Fruit fly (Drosophila melanogaster) whole organism, embryonic: ENCODE results near the gene CG17190.

Experiments
- Abd-B ChIP-seq: fragments of 200-800 bp; sonication (Bioruptor generic); optimal IDR thresholded peaks from 2 replicates; lab custom pipeline; 2018; ENCODE audit warnings: missing biosample characterization, mild to moderate bottlenecking, missing genetic modification characterization, moderate library complexity
- Aef1 ChIP-seq: fragments of 200-800 bp; sonication (Bioruptor generic); IDR thresholded peaks from 3 replicates; pipeline ENCODE4 v1.3.6; 2022; ENCODE audit warnings: missing biosample characterization, missing genetic modification characterization
- Asciz ChIP-seq: fragments of 200-800 bp; sonication (Bioruptor generic); optimal IDR thresholded peaks from 2 replicates; lab custom pipeline; 2017; ENCODE audit warnings: missing biosample characterization, mild to moderate bottlenecking, missing genetic modification characterization, missing genetic modification reagents
- Blimp-1 ChIP-seq: fragments of 200-800 bp; sonication (Bioruptor generic); optimal IDR thresholded peaks from 3 replicates; lab custom pipeline; 2018; ENCODE audit warnings: missing biosample characterization, missing genetic modification characterization, mild to moderate bottlenecking, moderate library complexity, missing genetic modification reagents
- CG10147 ChIP-seq: fragments of 200-800 bp; sonication (Bioruptor generic); optimal IDR thresholded peaks from 2 replicates; lab custom pipeline; 2019; ENCODE audit warnings: missing biosample characterization, mild to moderate bottlenecking, missing genetic modification characterization, moderate library complexity
- CG10959 ChIP-seq: fragments of 200-800 bp; sonication (Bioruptor generic); IDR thresholded peaks from 2 replicates; pipeline ENCODE4 v1.3.6; 2022; ENCODE audit warnings: missing biosample characterization, missing genetic modification characterization
- CG11398 ChIP-seq: fragments of 200-800 bp; sonication (Bioruptor generic); optimal IDR thresholded peaks from 2 replicates; lab custom pipeline; 2016; ENCODE audit warnings: missing biosample characterization, missing genetic modification characterization
- CG11560 ChIP-seq: fragments of 200-800 bp; sonication (Bioruptor generic); IDR thresholded peaks from 3 replicates; pipeline ENCODE4 v1.3.6; 2022; ENCODE audit warnings: missing biosample characterization, missing genetic modification characterization
- CG12104 ChIP-seq: fragments of 200-800 bp; sonication (Bioruptor generic); optimal IDR thresholded peaks from 3 replicates; lab custom pipeline; 2016; ENCODE audit warnings: missing biosample characterization, missing genetic modification characterization
- CG12659 ChIP-seq: fragments of 200-800 bp; sonication (Bioruptor generic); optimal IDR thresholded peaks from 3 replicates; lab custom pipeline; 2017; ENCODE audit warnings: mild to moderate bottlenecking, missing biosample characterization, missing genetic modification reagents, missing genetic modification characterization
- CG15696 ChIP-seq: fragments of 200-800 bp; sonication (Bioruptor generic); optimal IDR thresholded peaks from 2 replicates; lab custom pipeline; 2019; ENCODE audit warnings: missing biosample characterization, mild to moderate bottlenecking, missing genetic modification characterization, moderate library complexity
- CG17802 ChIP-seq: fragments of 200-800 bp; sonication (Bioruptor generic); optimal IDR thresholded peaks from 2 replicates; lab custom pipeline; 2018; ENCODE audit warnings: missing biosample characterization, mild to moderate bottlenecking, missing genetic modification characterization, moderate library complexity
- CG2678 ChIP-seq: fragments of 200-800 bp; sonication (Bioruptor generic); optimal IDR thresholded peaks from 3 replicates; lab custom pipeline; 2019; ENCODE audit warnings: missing biosample characterization, mild to moderate bottlenecking, missing genetic modification characterization, moderate library complexity
- CG30020 ChIP-seq: fragments of 200-800 bp; optimal IDR thresholded peaks from 2 replicates; lab custom pipeline; 2019; ENCODE audit warnings: missing biosample characterization, mild to moderate bottlenecking, missing genetic modification characterization, moderate library complexity
- CG30403 ChIP-seq: fragments of 200-800 bp; sonication (Bioruptor generic); optimal IDR thresholded peaks from 3 replicates; lab custom pipeline; 2016; ENCODE audit warnings: missing biosample characterization, missing genetic modification characterization
- CG3407 ChIP-seq: fragments of 200-800 bp; sonication (Bioruptor generic); optimal IDR thresholded peaks from 2 replicates; lab custom pipeline; 2018; ENCODE audit warnings: missing biosample characterization, mild to moderate bottlenecking, missing genetic modification characterization
- CG3726 ChIP-seq: fragments of 200-800 bp; sonication (Bioruptor generic); IDR thresholded peaks from 3 replicates; pipeline ENCODE4, ENCODE4 v1.3.6; 2022; ENCODE audit warnings: missing biosample characterization, missing genetic modification characterization
- CG4360 ChIP-seq: fragments of 200-800 bp; sonication (Bioruptor generic); IDR thresholded peaks from 2 replicates; pipeline ENCODE4 v1.3.6; 2022; ENCODE audit warnings: missing biosample characterization, missing genetic modification characterization
- CG4404 ChIP-seq: fragments of 200-800 bp; sonication (Bioruptor generic); IDR thresholded peaks from 2 replicates; pipeline ENCODE4 v1.3.6; 2022; ENCODE audit warnings: missing biosample characterization, missing genetic modification characterization
- CG4730 ChIP-seq: fragments of 200-800 bp; sonication (Bioruptor generic); IDR thresholded peaks from 2 replicates; pipeline ENCODE4 v1.3.6; 2022; ENCODE audit warnings: missing biosample characterization, missing genetic modification characterization
- CG4820 ChIP-seq: fragments of 200-800 bp; sonication (Bioruptor generic); optimal IDR thresholded peaks from 3 replicates; lab custom pipeline; 2016; ENCODE audit warnings: missing biosample characterization, missing genetic modification characterization
- CG5245 ChIP-seq: fragments of 200-800 bp; sonication (Bioruptor generic); optimal IDR thresholded peaks from 3 replicates; lab custom pipeline; 2016; ENCODE audit warnings: missing biosample characterization, missing genetic modification characterization
- CG6254 ChIP-seq: fragments of 200-800 bp; sonication (Bioruptor generic); optimal IDR thresholded peaks from 3 replicates; lab custom pipeline; 2017; ENCODE audit warnings: mild to moderate bottlenecking, missing biosample characterization, missing genetic modification reagents, missing genetic modification characterization
- CG7357 ChIP-seq: fragments of 200-800 bp; sonication (Bioruptor generic); IDR thresholded peaks from 3 replicates; pipeline ENCODE4 v1.3.6; 2022; ENCODE audit warnings: missing biosample characterization, missing genetic modification characterization
- CG7786 ChIP-seq: fragments of 200-800 bp; sonication (Bioruptor generic); optimal IDR thresholded peaks from 2 replicates; lab custom pipeline; 2016; ENCODE audit warnings: missing biosample characterization, missing genetic modification characterization
- CG9215 ChIP-seq: fragments of 200-800 bp; sonication (Bioruptor generic); IDR thresholded peaks from 2 replicates; pipeline ENCODE4 v1.3.6; 2022; ENCODE audit warnings: missing biosample characterization, missing genetic modification characterization
- CTCF ChIP-seq: fragments of 200-800 bp; sonication (Bioruptor generic); optimal IDR thresholded peaks from 2 replicates; lab custom pipeline; 2017; ENCODE audit warnings: missing biosample characterization, mild to moderate bottlenecking, missing genetic modification characterization, moderate library complexity
- Dbx ChIP-seq: fragments of 200-800 bp; sonication (Bioruptor generic); IDR thresholded peaks from 3 replicates; pipeline ENCODE4 v1.3.6; 2022; ENCODE audit warnings: missing biosample characterization, missing genetic modification characterization
- Deaf1 ChIP-seq: fragments of 200-800 bp; optimal IDR thresholded peaks from 3 replicates; lab custom pipeline; 2019; ENCODE audit warnings: missing biosample characterization, mild to moderate bottlenecking, missing genetic modification characterization, moderate library complexity
- Dip3 ChIP-seq: fragments of 200-800 bp; sonication (Bioruptor generic); optimal IDR thresholded peaks from 3 replicates; lab custom pipeline; 2016; ENCODE audit warnings: missing biosample characterization, missing genetic modification characterization
- Dref ChIP-seq: fragments of 200-800 bp; sonication (Bioruptor generic); IDR thresholded peaks from 2 replicates; pipeline ENCODE4 v1.3.6; 2022; ENCODE audit warnings: missing biosample characterization, missing genetic modification characterization
- E2f2 ChIP-seq: fragments of 200-800 bp; sonication (Bioruptor generic); IDR thresholded peaks from 2 replicates; pipeline ENCODE4 v1.3.6; 2022; ENCODE audit warnings: missing biosample characterization, missing genetic modification characterization
- GATAe ChIP-seq: fragments of 200-800 bp; sonication (Bioruptor generic); conservative IDR thresholded peaks from 2 replicates; pipeline ENCODE4 v1.3.6; 2022; ENCODE audit warnings: missing biosample characterization, missing genetic modification characterization
- HLH3B ChIP-seq: fragments of 200-800 bp; sonication (Bioruptor generic); IDR thresholded peaks from 2 replicates; pipeline ENCODE4 v1.3.6; 2022; ENCODE audit warnings: missing biosample characterization, missing genetic modification characterization
- Hand ChIP-seq: fragments of 200-800 bp; sonication (Bioruptor generic); optimal IDR thresholded peaks from 2 replicates; lab custom pipeline; 2017; ENCODE audit warnings: mild to moderate bottlenecking, missing biosample characterization, missing genetic modification reagents, missing genetic modification characterization
- Lim3 ChIP-seq: fragments of 200-800 bp; sonication (Bioruptor generic); IDR thresholded peaks from 2 replicates; pipeline ENCODE4 v1.3.6; 2022; ENCODE audit warnings: missing biosample characterization, missing genetic modification characterization
- MBD-R2 ChIP-seq: fragments of 200-800 bp; sonication (Bioruptor generic); IDR thresholded peaks from 2 replicates; pipeline ENCODE4 v1.3.6; 2022; ENCODE audit warnings: missing biosample characterization, missing genetic modification characterization
- MESR4 ChIP-seq: fragments of 200-800 bp; sonication (Bioruptor generic); optimal IDR thresholded peaks from 2 replicates; lab custom pipeline; 2018; ENCODE audit warnings: missing biosample characterization, mild to moderate bottlenecking, missing genetic modification characterization, moderate library complexity
- Med ChIP-seq: fragments of 200-800 bp; sonication (Bioruptor generic); peaks from one replicate; lab custom pipeline; 2016; ENCODE audit warnings: missing biosample characterization, missing genetic modification characterization, mild to moderate bottlenecking, inconsistent platforms, moderate library complexity
- Nf-YC ChIP-seq: fragments of 200-800 bp; optimal IDR thresholded peaks from 3 replicates; lab custom pipeline; 2019; ENCODE audit warnings: missing biosample characterization, mild to moderate bottlenecking, missing genetic modification characterization, moderate library complexity
- Trl ChIP-seq, 3 experiments: fragments of >200 bp in 2 of 3; fragments of 200-800 bp in 1 of 3; sonication (Bioruptor generic) in 1 of 3; optimal IDR thresholded peaks; 2 replicates in 1 of 3; 3 replicates in 2 of 3; lab custom pipeline; 2016 to 2017; ENCODE audit warnings: missing biosample characterization in 1 of 3, missing genetic modification characterization in 1 of 3
- ato ChIP-seq: fragments of 200-800 bp; sonication (Bioruptor generic); IDR thresholded peaks from 2 replicates; pipeline ENCODE4 v1.3.6; 2022; ENCODE audit warnings: missing biosample characterization, missing genetic modification characterization; ENCODE audit not compliant: partially characterized antibody
- btn ChIP-seq: fragments of 200-800 bp; sonication (Bioruptor generic); optimal IDR thresholded peaks from 2 replicates; lab custom pipeline; 2016; ENCODE audit warnings: missing biosample characterization, missing genetic modification characterization
- cad ChIP-seq: fragments of >200 bp; optimal IDR thresholded peaks from 2 replicates; lab custom pipeline; 2017; ENCODE audit warnings: missing biosample characterization, missing genetic modification characterization
- chm ChIP-seq: fragments of 200-800 bp; sonication (Bioruptor generic); IDR thresholded peaks from 2 replicates; pipeline ENCODE4 v1.3.6; 2022; ENCODE audit warnings: missing biosample characterization, missing genetic modification characterization
- ci ChIP-seq: fragments of 200-800 bp; sonication (Bioruptor generic); IDR thresholded peaks from 3 replicates; pipeline ENCODE4 v1.3.6; 2022; ENCODE audit warnings: missing biosample characterization, missing genetic modification characterization
- ind ChIP-seq: fragments of 200-800 bp; sonication (Bioruptor generic); optimal IDR thresholded peaks from 3 replicates; lab custom pipeline; 2016; ENCODE audit warnings: missing biosample characterization, missing genetic modification characterization
- inv ChIP-seq: fragments of 200-800 bp; sonication (Bioruptor generic); IDR thresholded peaks from 2 replicates; pipeline ENCODE4 v1.3.6; 2022; ENCODE audit warnings: missing biosample characterization, missing genetic modification characterization; ENCODE audit not compliant: partially characterized antibody
- lov ChIP-seq, 2 experiments: fragments of 200-800 bp in 1 of 2; fragments of >200 bp in 1 of 2; sonication (Bioruptor generic) in 1 of 2; IDR thresholded peaks in 1 of 2; optimal IDR thresholded peaks in 1 of 2; 2 replicates in 1 of 2; 3 replicates in 1 of 2; pipeline versions ENCODE4 v1.3.6 to Lab custom; 2017 to 2022; ENCODE audit warnings: missing biosample characterization in 1 of 2, missing genetic modification characterization in 1 of 2
- nmo ChIP-seq: fragments of 200-800 bp; sonication (Bioruptor generic); optimal IDR thresholded peaks from 2 replicates; lab custom pipeline; 2018; ENCODE audit warnings: missing biosample characterization, mild to moderate bottlenecking, missing genetic modification characterization, moderate library complexity
- p53 ChIP-seq: fragments of 200-800 bp; sonication (Bioruptor generic); optimal IDR thresholded peaks from 2 replicates; lab custom pipeline; 2016; ENCODE audit warnings: missing biosample characterization, missing genetic modification characterization
- stwl ChIP-seq: fragments of 200-800 bp; sonication (Bioruptor generic); optimal IDR thresholded peaks from 3 replicates; lab custom pipeline; 2018; ENCODE audit warnings: missing biosample characterization, mild to moderate bottlenecking, missing genetic modification characterization, moderate library complexity

CG17190 gene

DNA sequence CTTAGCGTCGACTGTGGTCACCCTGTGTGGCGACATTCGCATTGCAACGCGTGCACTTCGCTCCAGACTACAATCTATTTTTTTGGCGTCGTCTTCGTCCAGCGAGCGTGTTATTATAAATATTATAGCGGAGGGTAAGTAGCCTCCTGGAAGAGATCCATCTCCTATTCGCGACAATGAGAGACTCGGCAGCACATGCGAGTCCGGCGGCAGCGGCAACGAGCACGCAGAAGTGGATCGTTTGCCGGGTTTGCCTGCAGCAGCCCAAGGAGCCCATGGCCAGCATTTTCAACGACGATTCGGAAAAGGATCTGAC, 18.4 kb upstream of the CG17190 start, which contains the start of gene idc (continued):
- TF ChIP-seq MBD-R2 (GFP tag; lab: Robert Waterston, UW) (peak; percentile 59), CG11398 (GFP tag; lab: Kevin White, UChicago) (no peak), CG9215 (GFP tag; lab: Robert Waterston, UW) (no peak), Blimp-1 (GFP tag; lab: Kevin White, UChicago) (no peak), CG10959 (GFP tag; lab: Robert Waterston, UW) (no peak), CG5245 (GFP tag; lab: Kevin White, UChicago) (no peak), CG4404 (GFP tag; lab: Robert Waterston, UW) (no peak), cad (peak; percentile 20), Dbx (GFP tag; lab: Robert Waterston, UW) (no peak), nmo (GFP tag; lab: Kevin White, UChicago) (no peak), CG17802 (tag; lab: Kevin White, UChicago) (peak; percentile 32), CG3407 (GFP tag; lab: Kevin White, UChicago) (no peak), CG12659 (GFP tag; lab: Kevin White, UChicago) (no peak), CG12104 (no peak), CG4730 (GFP tag; lab: Robert Waterston, UW) (no peak), lov (optimal IDR thresholded peaks at IDR 0.05; lab: Kevin White, UChicago) (no peak), lov (GFP tag; IDR thresholded peaks at IDR 0.05; lab: Robert Waterston, UW) (no peak), CG30403 (peak; percentile 45), CG4820 (GFP tag; lab: Kevin White, UChicago) (no peak), E2f2 (GFP tag; lab: Robert Waterston, UW) (no peak), Aef1 (GFP tag; lab: Robert Waterston, UW) (no peak), Asciz (GFP tag; lab: Kevin White, UChicago) (no peak), GATAe (GFP tag; lab: Robert Waterston, UW) (no peak), CG2678 (tag; lab: Kevin White, UChicago) (no peak), Dip3 (no peak), ind (no peak), Deaf1 (tag; lab: Kevin White, UChicago) (no peak), CG6254 (GFP tag; lab: Kevin White, UChicago) (peak; percentile 99), HLH3B (no peak), Dref (GFP tag; lab: Robert Waterston, UW) (0 out of 2 replicates have a peak, but pooled peaks have one; percentile 25), ato (no peak), Med (GFP tag; lab: Kevin White, UChicago) (peak; percentile 71), stwl (tag; lab: Kevin White, UChicago) (no peak), CG11560 (tag; lab: Robert Waterston, UW) (no peak), CG30020 (tag; lab: Kevin White, UChicago) (peak; percentile 83), CG15696 (no peak), btn (GFP tag; lab: Kevin White, UChicago) (no peak), CG10147 (GFP tag; lab: Kevin White, UChicago) (no peak), inv (GFP tag; lab: Robert Waterston, UW) (no peak), Abd-B (GFP tag; lab: Kevin White, UChicago) (no peak), CG3726 (GFP tag; lab: Robert Waterston, UW) (no peak), CG4360 (GFP tag; lab: Robert Waterston, UW) (no peak), MESR4 (GFP tag; lab: Kevin White, UChicago) (peak; percentile 63), CG7357 (no peak), Lim3 (GFP tag; lab: Robert Waterston, UW) (no peak), Trl (optimal IDR thresholded peaks at IDR 0.05; lab: Kevin White, UChicago) (no peak), Trl (GFP tag; optimal IDR thresholded peaks at IDR 0.05; lab: Kevin White, UChicago) (no peak), chm (GFP tag; lab: Robert Waterston, UW) (no peak), Hand (GFP tag; lab: Kevin White, UChicago) (no peak), CTCF (GFP tag; lab: Kevin White, UChicago) (no peak), CG7786 (no peak), ci (GFP tag; lab: Robert Waterston, UW) (peak; percentile 53; the same call in 2 of the 3 replicates), p53 (no peak), Nf-YC (tag; lab: Kevin White, UChicago) (no peak)
